Worm (Caenorhabditis elegans): ENCODE measurements around the gene obr-3.

The obr-3 gene

DNA sequence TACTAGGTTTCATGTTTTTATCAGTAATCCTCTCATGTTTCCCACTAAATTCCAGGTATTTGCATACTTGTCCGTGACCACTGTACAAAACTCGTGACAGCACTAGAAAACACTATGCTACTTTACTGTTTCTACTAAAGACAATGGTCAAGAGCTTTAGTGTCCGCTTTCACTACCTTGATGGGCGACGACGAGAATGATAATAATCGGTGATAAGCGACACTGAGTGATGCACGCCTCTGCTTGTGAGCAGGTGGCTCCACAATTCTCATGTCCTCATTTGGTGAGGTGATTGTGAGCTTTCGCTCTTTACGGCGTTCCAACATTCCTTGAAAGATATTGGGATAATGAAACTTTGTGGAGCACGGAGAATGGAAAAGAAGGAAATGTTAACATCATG, 6.4 kb downstream of the obr-3 start:
- TF ChIP-seq sma-3 (GFP tag; optimal IDR thresholded peaks at IDR 0.05) (no peak), crh-2 (tag; optimal IDR thresholded peaks at IDR 0.05) (peak; percentile 37), nhr-11 (tag; optimal IDR thresholded peaks at IDR 0.05) (no peak), fos-1 (tag; optimal IDR thresholded peaks at IDR 0.05) (peak; percentile 34), sma-9 (GFP tag; optimal IDR thresholded peaks at IDR 0.05) (peak; percentile 43), sma-9 (tag; optimal IDR thresholded peaks at IDR 0.05) (no peak)

DNA sequence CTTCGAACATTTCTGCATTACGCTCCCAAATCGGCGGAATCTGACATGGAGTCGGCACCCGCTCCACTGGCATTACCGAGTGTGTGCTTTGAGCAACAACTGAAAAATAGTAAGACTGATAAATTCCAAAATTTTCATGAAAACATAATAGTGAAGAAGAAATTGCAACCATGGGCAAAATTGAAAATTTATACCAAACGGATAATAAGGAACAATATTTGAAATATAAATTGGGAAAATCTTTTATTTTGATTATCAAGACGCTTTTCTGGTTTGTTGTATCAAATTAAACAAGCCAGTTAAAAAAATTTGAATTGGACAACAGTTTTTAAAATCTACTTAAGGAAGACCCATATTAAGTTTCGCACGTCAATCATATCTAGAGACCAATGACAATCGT, 16.1 kb downstream of the obr-3 start, which contains the start of gene ZK1086.2:
TSS of gene ZK1086.2 (minus strand) at position 101 of the 400 bp plus-strand sequence.
- TF ChIP-seq nhr-129 (tag; optimal IDR thresholded peaks at IDR 0.05) (no peak), nhr-237 (tag; optimal IDR thresholded peaks at IDR 0.05) (no peak), mbf-1 (tag; optimal IDR thresholded peaks at IDR 0.05) (no peak), nhr-6 (tag; optimal IDR thresholded peaks at IDR 0.05) (no peak), F13H6.1 (tag; optimal IDR thresholded peaks at IDR 0.05) (no peak), R02D3.7 (tag; optimal IDR thresholded peaks at IDR 0.05) (no peak), nhr-77 (tag; optimal IDR thresholded peaks at IDR 0.05) (no peak), nhr-23 (tag; optimal IDR thresholded peaks at IDR 0.05) (no peak), mdl-1 (tag; optimal IDR thresholded peaks at IDR 0.05) (no peak), peb-1 (tag; optimal IDR thresholded peaks at IDR 0.05) (no peak), egl-27 (tag; optimal IDR thresholded peaks at IDR 0.05) (no peak), alr-1 (tag; optimal IDR thresholded peaks at IDR 0.05) (no peak), nhr-11 (tag; optimal IDR thresholded peaks at IDR 0.05) (no peak), unc-39 (tag; optimal IDR thresholded peaks at IDR 0.05) (no peak), zag-1 (tag; optimal IDR thresholded peaks at IDR 0.05) (no peak), mab-5 (tag; optimal IDR thresholded peaks at IDR 0.05) (no peak)

DNA sequence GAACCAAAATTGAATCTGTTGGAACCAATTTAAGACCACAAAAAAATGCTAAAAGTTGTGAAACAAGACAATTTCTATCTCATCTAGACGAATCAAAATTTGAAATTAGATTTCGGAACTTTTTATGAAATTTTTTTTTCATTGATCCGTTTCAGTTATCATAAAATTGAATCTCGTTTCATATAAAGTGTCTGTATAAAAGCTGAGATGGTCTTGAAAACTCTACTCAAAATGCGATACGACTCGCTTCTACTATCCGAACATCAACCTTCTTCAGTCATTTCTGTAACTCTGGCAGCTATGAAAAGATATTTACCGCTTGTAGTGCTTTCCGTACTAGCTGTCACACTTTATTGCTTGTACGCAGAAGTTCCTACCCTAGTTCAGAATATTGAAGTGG, 19.1 kb downstream of the obr-3 start, which contains the start of gene ZK1086.3:
TSS of gene ZK1086.3 (plus strand) at position 301 of the 400 bp plus-strand sequence.
- TF ChIP-seq sma-3 (GFP tag; optimal IDR thresholded peaks at IDR 0.05): no peak
- no peak for TF ChIP-seq R02D3.7 (tag; optimal IDR thresholded peaks at IDR 0.05)
- TF ChIP-seq lsy-2 (tag; optimal IDR thresholded peaks at IDR 0.05): no peak
- no peak for TF ChIP-seq ztf-4 (tag; optimal IDR thresholded peaks at IDR 0.05)
- TF ChIP-seq mbf-1 (tag; optimal IDR thresholded peaks at IDR 0.05): no peak
- no peak for TF ChIP-seq mdl-1 (tag; optimal IDR thresholded peaks at IDR 0.05)
- no peak for TF ChIP-seq unc-39 (tag; optimal IDR thresholded peaks at IDR 0.05)
- no peak for TF ChIP-seq alr-1 (tag; optimal IDR thresholded peaks at IDR 0.05)
- TF ChIP-seq ceh-16 (tag; optimal IDR thresholded peaks at IDR 0.05): no peak
- no peak for TF ChIP-seq blmp-1 (tag; optimal IDR thresholded peaks at IDR 0.05; ENCODE audit: insufficient read depth)
- TF ChIP-seq lin-13 (GFP tag; optimal IDR thresholded peaks at IDR 0.05): no peak
- no peak for TF ChIP-seq nhr-6 (tag; optimal IDR thresholded peaks at IDR 0.05)
- TF ChIP-seq skn-1 (tag; optimal IDR thresholded peaks at IDR 0.05): no peak
- no peak for TF ChIP-seq nhr-237 (tag; optimal IDR thresholded peaks at IDR 0.05)
- no peak for TF ChIP-seq nhr-12 (tag; optimal IDR thresholded peaks at IDR 0.05)
- TF ChIP-seq nhr-77 (tag; optimal IDR thresholded peaks at IDR 0.05): no peak
- no peak for TF ChIP-seq lin-11 (tag; optimal IDR thresholded peaks at IDR 0.05)
- TF ChIP-seq ama-1 (optimal IDR thresholded peaks at IDR 0.05): no peak
- TF ChIP-seq crh-2 (tag; optimal IDR thresholded peaks at IDR 0.05): no peak
- TF ChIP-seq Y55F3AM.14 (GFP tag; optimal IDR thresholded peaks at IDR 0.05): no peak

DNA sequence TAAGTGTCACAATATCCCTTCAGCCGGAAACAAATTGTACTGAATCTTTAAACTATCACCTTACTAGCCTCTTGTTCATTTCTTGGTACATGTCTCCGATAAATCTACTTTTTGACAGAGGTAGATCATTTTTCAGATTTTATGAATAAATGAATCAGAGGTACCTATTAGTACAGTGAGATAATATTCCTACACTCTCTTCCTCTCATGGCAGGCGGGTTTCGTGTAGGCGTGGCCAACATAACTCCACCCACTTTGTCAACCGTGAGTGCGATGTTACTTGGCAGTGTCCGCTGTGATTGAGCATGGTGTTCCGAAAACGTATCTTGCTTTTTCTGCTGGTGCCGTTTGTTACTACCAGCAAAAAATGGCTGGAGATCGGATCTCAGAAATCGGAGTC, 24.4 kb downstream of the obr-3 start, which contains the start of gene F55F3.4:
TSS of gene F55F3.4 (plus strand) at position 301 of the 400 bp plus-strand sequence.
- TF ChIP-seq peb-1 (tag; optimal IDR thresholded peaks at IDR 0.05) (no peak), egl-27 (tag; optimal IDR thresholded peaks at IDR 0.05) (no peak), ztf-4 (tag; optimal IDR thresholded peaks at IDR 0.05) (no peak), ceh-16 (tag; optimal IDR thresholded peaks at IDR 0.05) (no peak), sma-9 (GFP tag; optimal IDR thresholded peaks at IDR 0.05) (no peak), sma-9 (tag; optimal IDR thresholded peaks at IDR 0.05) (no peak), ceh-82 (tag; optimal IDR thresholded peaks at IDR 0.05) (no peak), C34F6.9 (tag; optimal IDR thresholded peaks at IDR 0.05) (no peak), blmp-1 (tag; optimal IDR thresholded peaks at IDR 0.05; ENCODE audit: insufficient read depth) (no peak), nhr-25 (tag; optimal IDR thresholded peaks at IDR 0.05) (no peak), lin-39 (tag; optimal IDR thresholded peaks at IDR 0.05) (no peak), dmd-4 (tag; optimal IDR thresholded peaks at IDR 0.05) (no peak), ztf-1 (GFP tag; conservative IDR thresholded peaks at IDR 0.05) (no peak), lin-13 (GFP tag; optimal IDR thresholded peaks at IDR 0.05) (no peak), elt-1 (tag; optimal IDR thresholded peaks at IDR 0.05) (no peak)
